Worm (Caenorhabditis elegans) whole organism, L4/young adult: Measurements from ENCODE around the gene F47C12.6.
A peak's percentile ranks its signal among the peaks of the same experiment; 100 is the strongest.

ENCODE experiments used
- W03F9.2 ChIP-seq: fragments of 150-350 bp; optimal IDR thresholded peaks from 2 replicates; lab custom pipeline; 2014; ENCODE audit warnings: missing biosample characterization, missing genetic modification characterization
- dao-5 ChIP-seq: sonication (generic microtip); optimal IDR thresholded peaks from 2 replicates; lab custom pipeline; 2016; ENCODE audit warnings: missing genotype, missing genetic modification characterization, moderate library complexity, missing compliant biosample characterization
- him-1 ChIP-seq: sonication (generic microtip); optimal IDR thresholded peaks from 2 replicates; lab custom pipeline; 2016; ENCODE audit warnings: missing genotype, missing genetic modification reagents, missing genetic modification characterization, missing compliant biosample characterization

F47C12.6 gene

ce11 chrIV:4024159-4025004 is 31.2 kb upstream of the F47C12.6 start:
- no peak for TF ChIP-seq him-1
- no peak for TF ChIP-seq dao-5 (tag; lab: Kevin White, UChicago)
- no peak for TF ChIP-seq W03F9.2 (tag; lab: Kevin White, UChicago)

- TF ChIP-seq him-1 (no peak), W03F9.2 (tag; lab: Kevin White, UChicago) (no peak), dao-5 (tag; lab: Kevin White, UChicago) (no peak)
Measured at ce11 chrIV:4021847-4022780, 28.9 kb upstream of the F47C12.6 start.

- peak; percentile 81 for TF ChIP-seq him-1
- no peak for TF ChIP-seq W03F9.2 (tag; lab: Kevin White, UChicago)
- no peak for TF ChIP-seq dao-5 (tag; lab: Kevin White, UChicago)
Measured at ce11 chrIV:4019836-4020235, 26.6 kb upstream of the F47C12.6 start.

- TF ChIP-seq him-1 (no peak), W03F9.2 (tag; lab: Kevin White, UChicago) (no peak), dao-5 (tag; lab: Kevin White, UChicago) (no peak)
Measured at ce11 chrIV:4018692-4019387, 25.6 kb upstream of the F47C12.6 start.

- no peak for TF ChIP-seq dao-5 (tag; lab: Kevin White, UChicago)
Measured at ce11 chrIV:4016723-4017122, 23.5 kb upstream of the F47C12.6 start.

- no peak for TF ChIP-seq dao-5 (tag; lab: Kevin White, UChicago)
- no peak for TF ChIP-seq him-1
- no peak for TF ChIP-seq W03F9.2 (tag; lab: Kevin White, UChicago)
Measured at ce11 chrIV:4015660-4016059, 22.5 kb upstream of the F47C12.6 start.

ce11 chrIV:4014341-4014826 is 21.2 kb upstream of the F47C12.6 start:
- TF ChIP-seq dao-5 (tag; lab: Kevin White, UChicago) (no peak), W03F9.2 (tag; lab: Kevin White, UChicago) (no peak), him-1 (no peak)

ce11 chrIV:4013621-4014020 is 20.4 kb upstream of the F47C12.6 start:
- TF ChIP-seq dao-5 (tag; lab: Kevin White, UChicago) (no peak), W03F9.2 (tag; lab: Kevin White, UChicago) (no peak), him-1 (no peak)

- TF ChIP-seq dao-5 (tag; lab: Kevin White, UChicago) (no peak), him-1 (no peak), W03F9.2 (tag; lab: Kevin White, UChicago) (no peak)
Measured at ce11 chrIV:4009923-4010322, 16.7 kb upstream of the F47C12.6 start.

- no peak for TF ChIP-seq W03F9.2 (tag; lab: Kevin White, UChicago)
- no peak for TF ChIP-seq him-1
- TF ChIP-seq dao-5 (tag; lab: Kevin White, UChicago): no peak
Measured at ce11 chrIV:4008440-4008839, 15.2 kb upstream of the F47C12.6 start.

ce11 chrIV:4007697-4008096 is 14.5 kb upstream of the F47C12.6 start, which contains the start of gene W02C12.2:
W02C12.2 (minus strand) TSS chrIV:4007973.
- TF ChIP-seq him-1: peak; percentile 24
- TF ChIP-seq dao-5 (tag; lab: Kevin White, UChicago): no peak

- TF ChIP-seq dao-5 (tag; lab: Kevin White, UChicago): no peak
- no peak for TF ChIP-seq W03F9.2 (tag; lab: Kevin White, UChicago)
- TF ChIP-seq him-1: no peak
Measured at ce11 chrIV:4005166-4005565, 12.0 kb upstream of the F47C12.6 start.

ce11 chrIV:4004221-4004620 is 11.0 kb upstream of the F47C12.6 start:
- TF ChIP-seq W03F9.2 (tag; lab: Kevin White, UChicago) (no peak), dao-5 (tag; lab: Kevin White, UChicago) (no peak), him-1 (no peak)
